Worm (Caenorhabditis elegans): ENCODE data around the gene cnd-1.

The cnd-1 gene

ce11 chrIII:5285484-5285883, 41.0 kb upstream of the cnd-1 start:
- no peak for TF ChIP-seq eyg-1 (tag; optimal IDR thresholded peaks at IDR 0.05)
- TF ChIP-seq elt-4 (tag; optimal IDR thresholded peaks at IDR 0.05), result no peak
- TF ChIP-seq ref-2 (tag; optimal IDR thresholded peaks at IDR 0.05), result no peak
- no peak for TF ChIP-seq syd-9 (tag; optimal IDR thresholded peaks at IDR 0.05)
- no peak for TF ChIP-seq ceh-24 (tag; optimal IDR thresholded peaks at IDR 0.05)

- TF ChIP-seq lim-6 (tag; optimal IDR thresholded peaks at IDR 0.05) (no peak), che-1 (tag; optimal IDR thresholded peaks at IDR 0.05) (no peak), Y22D7AL.16 (tag; optimal IDR thresholded peaks at IDR 0.05) (no peak), ref-2 (tag; optimal IDR thresholded peaks at IDR 0.05) (no peak), pag-3 (tag; optimal IDR thresholded peaks at IDR 0.05; ENCODE audit: borderline replicate concordance) (no peak), ceh-6 (GFP tag; optimal IDR thresholded peaks at IDR 0.05) (no peak), nhr-232 (tag; optimal IDR thresholded peaks at IDR 0.05) (no peak), ceh-24 (tag; optimal IDR thresholded peaks at IDR 0.05) (no peak), K02D7.2 (tag; optimal IDR thresholded peaks at IDR 0.05) (no peak), eyg-1 (tag; optimal IDR thresholded peaks at IDR 0.05) (no peak), zip-5 (tag; optimal IDR thresholded peaks at IDR 0.05) (no peak), ceh-34 (tag; optimal IDR thresholded peaks at IDR 0.05) (no peak), C08G9.2 (tag; optimal IDR thresholded peaks at IDR 0.05) (no peak), gmeb-2 (tag; optimal IDR thresholded peaks at IDR 0.05) (no peak), elt-4 (tag; optimal IDR thresholded peaks at IDR 0.05) (no peak), F13H6.1 (tag; optimal IDR thresholded peaks at IDR 0.05) (no peak), ets-4 (tag; optimal IDR thresholded peaks at IDR 0.05) (no peak), tbx-2 (tag; optimal IDR thresholded peaks at IDR 0.05) (no peak), pros-1 (tag; optimal IDR thresholded peaks at IDR 0.05) (no peak), ceh-9 (tag; optimal IDR thresholded peaks at IDR 0.05) (no peak)
These were observed 35.8 kb upstream of the cnd-1 start for ce11 chrIII:5280228-5280627.

ce11 chrIII:5277740-5278139, 33.3 kb upstream of the cnd-1 start, which contains the start of gene clk-1:
TSS of gene clk-1 (plus strand) at chrIII:5277894.
- no peak for TF ChIP-seq ztf-16 (tag; optimal IDR thresholded peaks at IDR 0.05)
- TF ChIP-seq dve-1 (tag; optimal IDR thresholded peaks at IDR 0.05), result no peak
- TF ChIP-seq ttx-3 (tag; optimal IDR thresholded peaks at IDR 0.05), result no peak
- TF ChIP-seq nfya-1 (tag; optimal IDR thresholded peaks at IDR 0.05), result no peak

- TF ChIP-seq hlh-13 (GFP tag; optimal IDR thresholded peaks at IDR 0.05), result no peak
- TF ChIP-seq rnt-1 (tag; optimal IDR thresholded peaks at IDR 0.05), result no peak
- peak; percentile 49 for TF ChIP-seq ceh-14 (tag; optimal IDR thresholded peaks at IDR 0.05)
- TF ChIP-seq pqm-1 (tag; optimal IDR thresholded peaks at IDR 0.05), result no peak
- peak; percentile 18 for TF ChIP-seq ceh-34 (tag; optimal IDR thresholded peaks at IDR 0.05)
- peak; percentile 23 for TF ChIP-seq nfya-1 (tag; optimal IDR thresholded peaks at IDR 0.05)
- peak; percentile 44 for TF ChIP-seq ceh-31 (tag; optimal IDR thresholded peaks at IDR 0.05)
- TF ChIP-seq pax-1 (tag; optimal IDR thresholded peaks at IDR 0.05), result no peak
- TF ChIP-seq nhr-232 (tag; optimal IDR thresholded peaks at IDR 0.05), result no peak
- peak; percentile 22 for TF ChIP-seq unc-55 (GFP tag; optimal IDR thresholded peaks at IDR 0.05)
- peak; percentile 22 for TF ChIP-seq unc-42 (tag; optimal IDR thresholded peaks at IDR 0.05)
- peak; percentile 4 for TF ChIP-seq ceh-48 (tag; optimal IDR thresholded peaks at IDR 0.05)
- no peak for TF ChIP-seq unc-3 (GFP tag; conservative IDR thresholded peaks at IDR 0.05)
- TF ChIP-seq unc-3 (tag; optimal IDR thresholded peaks at IDR 0.05), result no peak
These were observed 30.4 kb upstream of the cnd-1 start, which contains the start of the genes daf-41 and toc-1 for ce11 chrIII:5274715-5275355. TSS of gene daf-41 (minus strand) at chrIII:5274765. TSS of gene toc-1 (plus strand) at chrIII:5275251.

Measured in whole organism, late embryonic.